Worm (Caenorhabditis elegans) whole organism, L2 larva: ENCODE data around the gene kel-3.

ENCODE experiments used
- C34F6.9 ChIP-seq: fragments of 150-350 bp; optimal IDR thresholded peaks from 2 replicates; lab custom pipeline; 2014; ENCODE audit warnings: missing biosample characterization, missing genetic modification characterization
- ZK546.5 ChIP-seq: sonication (generic microtip); optimal IDR thresholded peaks from 2 replicates; lab custom pipeline; 2017; ENCODE audit warnings: missing biosample characterization, missing genetic modification characterization
- aly-2 ChIP-seq: fragments of 150-350 bp; optimal IDR thresholded peaks from 2 replicates; lab custom pipeline; 2014; ENCODE audit warnings: missing biosample characterization, missing genetic modification characterization
- ama-1 ChIP-seq: fragments of 150-350 bp; optimal IDR thresholded peaks from 2 replicates; lab custom pipeline; 2018; ENCODE audit warnings: inconsistent platforms
- elt-1 ChIP-seq: fragments of 150-350 bp; optimal IDR thresholded peaks from 2 replicates; lab custom pipeline; 2014; ENCODE audit warnings: missing biosample characterization, missing genetic modification characterization
- elt-3 ChIP-seq: sonication (generic microtip); optimal IDR thresholded peaks from 2 replicates; lab custom pipeline; 2017; ENCODE audit warnings: missing biosample characterization, missing genetic modification characterization
- lin-13 ChIP-seq: fragments of 150-350 bp; optimal IDR thresholded peaks from 2 replicates; lab custom pipeline; 2014; ENCODE audit warnings: missing biosample characterization, missing genetic modification reagents, missing genetic modification characterization
- nhr-12 ChIP-seq: fragments of 150-350 bp; optimal IDR thresholded peaks from 2 replicates; lab custom pipeline; 2014; ENCODE audit warnings: missing biosample characterization, missing genetic modification characterization
- skn-1 ChIP-seq: sonication (generic microtip); optimal IDR thresholded peaks from 2 replicates; lab custom pipeline; 2017; ENCODE audit warnings: missing biosample characterization, missing genetic modification characterization
- zag-1 ChIP-seq: fragments of 150-350 bp; optimal IDR thresholded peaks from 2 replicates; lab custom pipeline; 2014; ENCODE audit warnings: missing biosample characterization, missing genetic modification characterization
- ztf-4 ChIP-seq: fragments of 150-350 bp; optimal IDR thresholded peaks from 2 replicates; lab custom pipeline; 2014; ENCODE audit warnings: missing biosample characterization, missing genetic modification characterization

ce11 chrIII:13427817-13428216 lies 36.8 kb upstream of the kel-3 start:
- no peak for TF ChIP-seq skn-1 (tag; lab: Kevin White, UChicago)
- TF ChIP-seq elt-1 (tag; lab: Kevin White, UChicago), result no peak
- no peak for TF ChIP-seq ztf-4
- TF ChIP-seq zag-1, result no peak
- no peak for TF ChIP-seq C34F6.9 (tag; lab: Kevin White, UChicago)
- TF ChIP-seq ZK546.5 (tag; lab: Kevin White, UChicago), result no peak
- TF ChIP-seq elt-3 (tag; lab: Kevin White, UChicago), result no peak
- TF ChIP-seq nhr-12, result no peak
- TF ChIP-seq lin-13 (GFP tag; lab: Kevin White, UChicago), result no peak
- TF ChIP-seq ama-1, result no peak
- TF ChIP-seq aly-2, result no peak
